Worm (Caenorhabditis elegans): ENCODE measurements around the gene T21D12.14.

ce11 chrIV:337128-337646, 49.3 kb upstream of the T21D12.14 start, which contains the start of gene pxmp-4:
- no peak for TF ChIP-seq R02D3.7 (tag; optimal IDR thresholded peaks at IDR 0.05)
- TF ChIP-seq lin-13 (GFP tag; optimal IDR thresholded peaks at IDR 0.05) = no peak
- no peak for TF ChIP-seq nhr-25 (tag; optimal IDR thresholded peaks at IDR 0.05)
- TF ChIP-seq mdl-1 (tag; optimal IDR thresholded peaks at IDR 0.05) = no peak
- no peak for TF ChIP-seq aly-2 (tag; optimal IDR thresholded peaks at IDR 0.05)
- no peak for TF ChIP-seq nhr-10 (tag; optimal IDR thresholded peaks at IDR 0.05)

Measured in whole organism, L2 larva.